Fruit fly (Drosophila melanogaster) whole organism, embryonic: ENCODE results near the gene sunn.

Experiments
- CG10462 ChIP-seq: fragments of 200-800 bp; sonication (Bioruptor generic); optimal IDR thresholded peaks from 2 replicates; lab custom pipeline; 2016; ENCODE audit warnings: missing biosample characterization, missing genetic modification characterization
- CG10959 ChIP-seq: fragments of 200-800 bp; sonication (Bioruptor generic); IDR thresholded peaks from 2 replicates; pipeline ENCODE4 v1.3.6; 2022; ENCODE audit warnings: missing biosample characterization, missing genetic modification characterization
- CG11093 ChIP-seq: fragments of 200-800 bp; sonication (Bioruptor generic); IDR thresholded peaks from 3 replicates; pipeline ENCODE4 v1.3.6; 2022; ENCODE audit warnings: missing biosample characterization, missing genetic modification characterization
- CG11247 ChIP-seq: fragments of 200-800 bp; sonication (Bioruptor generic); IDR thresholded peaks from 2 replicates; pipeline ENCODE4 v1.3.6; 2022; ENCODE audit warnings: missing biosample characterization, missing genetic modification characterization
- CG11504 ChIP-seq: fragments of 200-800 bp; sonication (Bioruptor generic); optimal IDR thresholded peaks from 3 replicates; lab custom pipeline; 2019; ENCODE audit warnings: missing biosample characterization, mild to moderate bottlenecking, missing genetic modification characterization, moderate library complexity
- CG12155 ChIP-seq: fragments of 200-800 bp; sonication (Bioruptor generic); optimal IDR thresholded peaks from 3 replicates; lab custom pipeline; 2016; ENCODE audit warnings: missing biosample characterization, missing genetic modification characterization
- CG12299 ChIP-seq: fragments of 200-800 bp; sonication (Bioruptor generic); optimal IDR thresholded peaks from 2 replicates; lab custom pipeline; 2018; ENCODE audit warnings: missing biosample characterization, mild to moderate bottlenecking, missing genetic modification characterization
- CG12744 ChIP-seq: fragments of 200-800 bp; sonication (Bioruptor generic); optimal IDR thresholded peaks from 2 replicates; lab custom pipeline; 2016; ENCODE audit warnings: missing biosample characterization, missing genetic modification characterization
- CG13424 ChIP-seq: fragments of 200-800 bp; sonication (Bioruptor generic); optimal IDR thresholded peaks from 2 replicates; lab custom pipeline; 2019; ENCODE audit warnings: missing biosample characterization, mild to moderate bottlenecking, missing genetic modification characterization, moderate library complexity
- CG14014 ChIP-seq: fragments of 200-800 bp; sonication (Bioruptor generic); IDR thresholded peaks from 2 replicates; pipeline ENCODE4 v1.3.6; 2022; ENCODE audit warnings: missing biosample characterization, missing genetic modification characterization
- CG14050 ChIP-seq: fragments of 200-800 bp; sonication (Bioruptor generic); IDR thresholded peaks from 3 replicates; pipeline ENCODE4 v1.3.6; 2022; ENCODE audit warnings: missing biosample characterization, missing genetic modification characterization
- CG14710 ChIP-seq: fragments of 200-800 bp; sonication (Bioruptor generic); optimal IDR thresholded peaks from 3 replicates; lab custom pipeline; 2019; ENCODE audit warnings: missing biosample characterization, mild to moderate bottlenecking, missing genetic modification characterization, moderate library complexity
- CG17359 ChIP-seq: fragments of 200-800 bp; sonication (Bioruptor generic); optimal IDR thresholded peaks from 3 replicates; lab custom pipeline; 2018; ENCODE audit warnings: missing biosample characterization, mild to moderate bottlenecking, missing genetic modification characterization, moderate library complexity
- CG17361 ChIP-seq: fragments of 200-800 bp; sonication (Bioruptor generic); IDR thresholded peaks from 3 replicates; pipeline ENCODE4 v1.3.6; 2022; ENCODE audit warnings: missing biosample characterization, missing genetic modification characterization
- CG18764 ChIP-seq: fragments of 200-800 bp; sonication (Bioruptor generic); optimal IDR thresholded peaks from 3 replicates; lab custom pipeline; 2016; ENCODE audit warnings: missing biosample characterization, missing genetic modification characterization
- CG2678 ChIP-seq: fragments of 200-800 bp; sonication (Bioruptor generic); optimal IDR thresholded peaks from 3 replicates; lab custom pipeline; 2019; ENCODE audit warnings: missing biosample characterization, mild to moderate bottlenecking, missing genetic modification characterization, moderate library complexity
- CG6683 ChIP-seq: fragments of 200-800 bp; sonication (Bioruptor generic); optimal IDR thresholded peaks from 2 replicates; lab custom pipeline; 2017; ENCODE audit warnings: missing biosample characterization, mild to moderate bottlenecking, missing genetic modification characterization, missing genetic modification reagents
- CG6791 ChIP-seq: fragments of 200-800 bp; sonication (Bioruptor generic); IDR thresholded peaks from 3 replicates; pipeline ENCODE4 v1.3.6; 2022; ENCODE audit warnings: missing biosample characterization, missing genetic modification characterization; ENCODE audit not compliant: partially characterized antibody
- CG6854 ChIP-seq: fragments of 200-800 bp; sonication (Bioruptor generic); optimal IDR thresholded peaks from 3 replicates; lab custom pipeline; 2017; ENCODE audit warnings: missing biosample characterization, mild to moderate bottlenecking, missing genetic modification characterization
- CG8924 ChIP-seq: fragments of 200-800 bp; optimal IDR thresholded peaks from 3 replicates; lab custom pipeline; 2019; ENCODE audit warnings: missing biosample characterization, mild to moderate bottlenecking, missing genetic modification characterization, moderate library complexity
- Chrac-16 ChIP-seq: fragments of 200-800 bp; sonication (Bioruptor generic); optimal IDR thresholded peaks from 3 replicates; lab custom pipeline; 2016; ENCODE audit warnings: missing biosample characterization, missing genetic modification characterization
- CrebB ChIP-seq: fragments of 200-800 bp; sonication (Bioruptor generic); optimal IDR thresholded peaks from 3 replicates; lab custom pipeline; 2018; ENCODE audit warnings: missing biosample characterization, mild to moderate bottlenecking, missing genetic modification characterization
- D ChIP-seq, 2 experiments: fragments of 200-800 bp in 1 of 2; fragments of >200 bp in 1 of 2; sonication (Bioruptor generic) in 1 of 2; optimal IDR thresholded peaks; 2 replicates in 1 of 2; 3 replicates in 1 of 2; lab custom pipeline; 2017; ENCODE audit warnings: mild to moderate bottlenecking in 1 of 2, missing biosample characterization in 1 of 2, missing genetic modification characterization in 1 of 2, missing genetic modification reagents in 1 of 2
- D19A ChIP-seq: fragments of 200-800 bp; optimal IDR thresholded peaks from 3 replicates; lab custom pipeline; 2019; ENCODE audit warnings: missing biosample characterization, mild to moderate bottlenecking, missing genetic modification characterization, moderate library complexity
- Dek ChIP-seq: fragments of 200-800 bp; sonication (Bioruptor generic); optimal IDR thresholded peaks from 3 replicates; lab custom pipeline; 2019; ENCODE audit warnings: missing biosample characterization, mild to moderate bottlenecking, missing genetic modification characterization, moderate library complexity
- Dll ChIP-seq: fragments of 200-800 bp; sonication (Bioruptor generic); IDR thresholded peaks from 4 replicates; pipeline ENCODE4 v1.3.6; 2022; ENCODE audit warnings: missing biosample characterization, missing genetic modification characterization; ENCODE audit not compliant: partially characterized antibody
- Hey ChIP-seq: fragments of 200-800 bp; sonication (Bioruptor generic); optimal IDR thresholded peaks from 3 replicates; lab custom pipeline; 2018; ENCODE audit warnings: missing biosample characterization, mild to moderate bottlenecking, missing genetic modification characterization
- HmgZ ChIP-seq: fragments of 200-800 bp; sonication (Bioruptor generic); optimal IDR thresholded peaks from 2 replicates; lab custom pipeline; 2018; ENCODE audit warnings: missing biosample characterization, mild to moderate bottlenecking, missing genetic modification characterization
- Neu2 ChIP-seq: fragments of 200-800 bp; sonication (Bioruptor generic); optimal IDR thresholded peaks from 3 replicates; lab custom pipeline; 2016; ENCODE audit warnings: missing biosample characterization, missing genetic modification characterization, borderline replicate concordance
- Nf-YB ChIP-seq: fragments of 200-800 bp; sonication (Bioruptor generic); optimal IDR thresholded peaks from 3 replicates; lab custom pipeline; 2019; ENCODE audit warnings: missing biosample characterization, mild to moderate bottlenecking, missing genetic modification characterization, moderate library complexity
- chm ChIP-seq: fragments of 200-800 bp; sonication (Bioruptor generic); IDR thresholded peaks from 2 replicates; pipeline ENCODE4 v1.3.6; 2022; ENCODE audit warnings: missing biosample characterization, missing genetic modification characterization
- chn ChIP-seq: fragments of 200-800 bp; sonication (Bioruptor generic); optimal IDR thresholded peaks from 2 replicates; lab custom pipeline; 2016; ENCODE audit warnings: missing biosample characterization, missing genetic modification characterization
- cwo ChIP-seq: fragments of 200-800 bp; sonication (Bioruptor generic); optimal IDR thresholded peaks from 3 replicates; lab custom pipeline; 2017; ENCODE audit warnings: missing biosample characterization, missing genetic modification characterization, mild to moderate bottlenecking, moderate library complexity, missing genetic modification reagents
- dati ChIP-seq: fragments of 200-800 bp; sonication (Bioruptor generic); IDR thresholded peaks from 2 replicates; pipeline ENCODE4 v1.3.6; 2022; ENCODE audit warnings: missing biosample characterization, missing genetic modification characterization
- dmrt11E ChIP-seq: fragments of 200-800 bp; sonication (Bioruptor generic); optimal IDR thresholded peaks from 3 replicates; lab custom pipeline; 2018; ENCODE audit warnings: missing biosample characterization, mild to moderate bottlenecking, missing genetic modification characterization, moderate library complexity
- emc ChIP-seq: fragments of 200-800 bp; sonication (Bioruptor generic); optimal IDR thresholded peaks from 2 replicates; lab custom pipeline; 2016; ENCODE audit warnings: missing biosample characterization, missing genetic modification characterization
- fd64A ChIP-seq: fragments of 200-800 bp; sonication (Bioruptor generic); optimal IDR thresholded peaks from 3 replicates; lab custom pipeline; 2018; ENCODE audit warnings: missing biosample characterization, mild to moderate bottlenecking, missing genetic modification characterization
- grn ChIP-seq: fragments of 200-800 bp; sonication (Bioruptor generic); optimal IDR thresholded peaks from 3 replicates; lab custom pipeline; 2017; ENCODE audit warnings: missing biosample characterization, missing genetic modification characterization
- her ChIP-seq: fragments of 200-800 bp; sonication (Bioruptor generic); optimal IDR thresholded peaks from 2 replicates; lab custom pipeline; 2016; ENCODE audit warnings: missing biosample characterization, missing genetic modification characterization
- insv ChIP-seq, 2 experiments: fragments of 200-800 bp; sonication (Bioruptor generic); optimal IDR thresholded peaks; 3 replicates each; lab custom pipeline; 2016 to 2018; ENCODE audit warnings: missing biosample characterization in 2 of 2, missing genetic modification characterization in 2 of 2
- jumu ChIP-seq: fragments of 200-800 bp; sonication (Bioruptor generic); optimal IDR thresholded peaks from 3 replicates; lab custom pipeline; 2016; ENCODE audit warnings: missing biosample characterization, missing genetic modification characterization
- lmd ChIP-seq: fragments of 200-800 bp; sonication (Bioruptor generic); IDR thresholded peaks from 2 replicates; pipeline ENCODE4 v1.3.6; 2022; ENCODE audit warnings: missing biosample characterization, missing genetic modification characterization
- nau ChIP-seq: fragments of 200-800 bp; sonication (Bioruptor generic); optimal IDR thresholded peaks from 3 replicates; lab custom pipeline; 2017; ENCODE audit warnings: missing biosample characterization, mild to moderate bottlenecking, missing genetic modification characterization, missing genetic modification reagents
- pfk ChIP-seq: fragments of 200-800 bp; sonication (Bioruptor generic); optimal IDR thresholded peaks from 2 replicates; lab custom pipeline; 2018; ENCODE audit warnings: missing biosample characterization, mild to moderate bottlenecking, missing genetic modification characterization, moderate library complexity
- psq ChIP-seq: fragments of 200-800 bp; sonication (Bioruptor generic); optimal IDR thresholded peaks from 2 replicates; lab custom pipeline; 2017; ENCODE audit warnings: missing biosample characterization, missing genetic modification characterization
- rib ChIP-seq: fragments of 200-800 bp; sonication (Bioruptor generic); IDR thresholded peaks from 2 replicates; pipeline ENCODE4 v1.3.6; 2022; ENCODE audit warnings: missing biosample characterization, missing genetic modification characterization
- sc ChIP-seq, 3 experiments: fragments of >200 bp in 2 of 3; fragments of 200-800 bp in 1 of 3; sonication (Bioruptor generic) in 1 of 3; optimal IDR thresholded peaks; 2 replicates in 2 of 3; 3 replicates in 1 of 3; lab custom pipeline; 2017; ENCODE audit warnings: mild to moderate bottlenecking in 1 of 3, missing biosample characterization in 1 of 3, missing genetic modification characterization in 1 of 3, missing genetic modification reagents in 1 of 3
- sd ChIP-seq: fragments of 200-800 bp; sonication (Bioruptor generic); optimal IDR thresholded peaks from 3 replicates; lab custom pipeline; 2018; ENCODE audit warnings: missing biosample characterization, mild to moderate bottlenecking, missing genetic modification characterization, moderate library complexity
- slbo ChIP-seq: fragments of 200-800 bp; sonication (Bioruptor generic); IDR thresholded peaks from 2 replicates; pipeline ENCODE4 v1.3.6; 2022; ENCODE audit warnings: missing biosample characterization, missing genetic modification characterization
- slp2 ChIP-seq: fragments of 200-800 bp; sonication (Bioruptor generic); optimal IDR thresholded peaks from 2 replicates; lab custom pipeline; 2016; ENCODE audit warnings: missing biosample characterization, missing genetic modification characterization

The sunn gene

dm6 chr3L:11721498-11721946 lies 6.6 kb upstream of the sunn start (continued):
- TF ChIP-seq slp2 (GFP tag; lab: Kevin White, UChicago) (no peak), Chrac-16 (GFP tag; lab: Kevin White, UChicago) (no peak), CG6683 (GFP tag; lab: Kevin White, UChicago) (no peak), Dll (GFP tag; lab: Robert Waterston, UW) (no peak), chm (no peak), CG12155 (no peak), CrebB (tag; lab: Kevin White, UChicago) (no peak), HmgZ (tag; lab: Kevin White, UChicago) (no peak), CG17361 (GFP tag; lab: Robert Waterston, UW) (no peak), CG6791 (GFP tag; lab: Robert Waterston, UW) (no peak), D (optimal IDR thresholded peaks at IDR 0.05; lab: Kevin White, UChicago) (no peak), D (GFP tag; optimal IDR thresholded peaks at IDR 0.05; lab: Kevin White, UChicago) (no peak), Hey (tag; lab: Kevin White, UChicago) (no peak), jumu (GFP tag; lab: Kevin White, UChicago) (no peak), D19A (tag; lab: Kevin White, UChicago) (no peak), CG14710 (no peak), pfk (no peak), psq (no peak), CG6854 (no peak), her (no peak), CG2678 (no peak), grn (GFP tag; lab: Kevin White, UChicago) (no peak), Nf-YB (no peak), CG14014 (peak; percentile 15; the same call in 1 of the 2 replicates), emc (GFP tag; lab: Kevin White, UChicago) (no peak), lmd (GFP tag; lab: Robert Waterston, UW) (peak; percentile 4; the same call in 1 of the 2 replicates), CG11504 (peak; percentile 42), CG8924 (no peak), sc (optimal IDR thresholded peaks at IDR 0.05; lab: Kevin White, UChicago) (no peak), sc (GFP tag; optimal IDR thresholded peaks at IDR 0.05; lab: Kevin White, UChicago) (no peak), CG12744 (GFP tag; lab: Kevin White, UChicago) (no peak), fd64A (GFP tag; lab: Kevin White, UChicago) (no peak), CG17359 (no peak), rib (GFP tag; lab: Robert Waterston, UW) (no peak), CG11247 (GFP tag; lab: Robert Waterston, UW) (peak; percentile 40; the same call in 1 of the 2 replicates), CG12299 (no peak), CG10959 (GFP tag; lab: Robert Waterston, UW) (no peak), dati (no peak), Neu2 (GFP tag; lab: Kevin White, UChicago) (no peak), CG14050 (GFP tag; lab: Robert Waterston, UW) (peak; percentile 25; the same call in 1 of the 3 replicates), insv (GFP tag; optimal IDR thresholded peaks at IDR 0.05; lab: Kevin White, UChicago) (no peak), chn (GFP tag; lab: Kevin White, UChicago) (no peak), dmrt11E (no peak), CG18764 (GFP tag; lab: Kevin White, UChicago) (no peak), slbo (peak; percentile 32; the same call in 1 of the 2 replicates), Dek (no peak), cwo (GFP tag; lab: Kevin White, UChicago) (peak; percentile 96), sd (tag; lab: Kevin White, UChicago) (no peak), CG11093 (GFP tag; lab: Robert Waterston, UW) (no peak), CG10462 (GFP tag; lab: Kevin White, UChicago) (no peak), nau (GFP tag; lab: Kevin White, UChicago) (no peak), CG13424 (peak; percentile 2)
